Worm (Caenorhabditis elegans) whole organism, early embryonic: ENCODE data around the gene flp-18.

Source experiments
- B0310.2 ChIP-seq: sonication (generic microtip); optimal IDR thresholded peaks from 2 replicates; lab custom pipeline; 2016; ENCODE audit warnings: mild to moderate bottlenecking, missing genetic modification characterization, missing compliant biosample characterization
- F13C5.2 ChIP-seq: sonication (generic microtip); optimal IDR thresholded peaks from 2 replicates; lab custom pipeline; 2017; ENCODE audit warnings: mild to moderate bottlenecking, missing genetic modification characterization, inconsistent platforms, missing compliant biosample characterization
- aly-1 ChIP-seq: sonication (generic microtip); optimal IDR thresholded peaks from 2 replicates; lab custom pipeline; 2016; ENCODE audit warnings: missing genetic modification characterization, missing compliant biosample characterization
- ama-1 ChIP-seq: fragments of 150-350 bp; optimal IDR thresholded peaks from 2 replicates; lab custom pipeline; 2014
- ceh-13 ChIP-seq: fragments of 200-800 bp; sonication (Bioruptor generic); optimal IDR thresholded peaks from 2 replicates; lab custom pipeline; 2018; ENCODE audit warnings: mild to moderate bottlenecking, missing genetic modification characterization, missing compliant biosample characterization
- ceh-36 ChIP-seq: sonication (generic microtip); optimal IDR thresholded peaks from 2 replicates; lab custom pipeline; 2016; ENCODE audit warnings: missing genetic modification characterization, inconsistent platforms, missing compliant biosample characterization
- ets-7 ChIP-seq: sonication (generic microtip); optimal IDR thresholded peaks from 2 replicates; lab custom pipeline; 2016; ENCODE audit warnings: missing genotype, missing genetic modification characterization, missing compliant biosample characterization
- flt-1 ChIP-seq: fragments of 200-800 bp; sonication (Bioruptor generic); IDR thresholded peaks from 2 replicates; pipeline ENCODE4 v1.3.6; 2022; ENCODE audit warnings: missing genetic modification characterization, missing compliant biosample characterization
- hmbx-1 ChIP-seq: sonication (generic microtip); optimal IDR thresholded peaks from 2 replicates; lab custom pipeline; 2016; ENCODE audit warnings: mild to moderate bottlenecking, missing genetic modification characterization, missing compliant biosample characterization
- hmg-4 ChIP-seq: fragments of 200-800 bp; sonication (Bioruptor generic); optimal IDR thresholded peaks from 2 replicates; lab custom pipeline; 2018; ENCODE audit warnings: mild to moderate bottlenecking, missing genetic modification characterization, missing compliant biosample characterization
- hnd-1 ChIP-seq: sonication (generic microtip); optimal IDR thresholded peaks from 2 replicates; lab custom pipeline; 2016; ENCODE audit warnings: missing genetic modification characterization, missing compliant biosample characterization
- sea-1 ChIP-seq: fragments of 200-800 bp; sonication (Bioruptor generic); conservative IDR thresholded peaks from 2 replicates; pipeline ENCODE4 v1.3.6; 2022; ENCODE audit warnings: missing genetic modification characterization, missing compliant biosample characterization
- tbx-37 ChIP-seq: fragments of 200-800 bp; sonication (Bioruptor generic); conservative IDR thresholded peaks from 2 replicates; pipeline ENCODE4 v1.3.6; 2022; ENCODE audit warnings: missing genetic modification reagents, missing genetic modification characterization, missing compliant biosample characterization
- tra-4 ChIP-seq: sonication (generic microtip); optimal IDR thresholded peaks from 2 replicates; lab custom pipeline; 2017; ENCODE audit warnings: missing genetic modification characterization, missing compliant biosample characterization

DNA sequence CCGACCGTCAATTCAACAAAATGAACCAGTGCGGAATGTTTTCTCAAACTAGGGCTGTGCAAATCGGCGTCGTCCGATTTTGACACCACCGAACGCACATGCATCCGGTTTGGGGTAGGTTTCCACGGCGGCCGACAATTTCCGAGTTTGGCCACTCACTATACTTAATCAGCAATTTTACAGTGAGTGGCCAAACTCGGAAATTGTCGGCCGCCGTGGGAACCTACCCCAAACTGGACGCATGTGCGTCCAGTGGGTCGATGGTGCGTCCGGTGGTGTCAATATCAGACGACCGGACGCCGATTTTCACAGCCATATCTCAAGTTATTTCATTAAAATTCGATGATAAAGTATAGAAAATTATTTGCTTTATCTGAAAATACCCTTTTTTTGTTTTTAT, 28.2 kb downstream of the flp-18 start:
- TF ChIP-seq ama-1 (lab: Kevin White, UChicago) = no peak
- no peak for TF ChIP-seq sea-1 (GFP tag; lab: Robert Waterston, UW)
- no peak for TF ChIP-seq flt-1 (GFP tag; lab: Robert Waterston, UW)
- no peak for TF ChIP-seq hmbx-1 (tag; lab: Kevin White, UChicago)
- no peak for TF ChIP-seq ceh-13 (GFP tag; lab: Kevin White, UChicago)
- no peak for TF ChIP-seq ceh-36 (tag; lab: Kevin White, UChicago)
- no peak for TF ChIP-seq aly-1 (tag; lab: Kevin White, UChicago)
- no peak for TF ChIP-seq ets-7 (tag; lab: Kevin White, UChicago)
- TF ChIP-seq F13C5.2 (tag; lab: Kevin White, UChicago) = no peak
- TF ChIP-seq B0310.2 = no peak
- no peak for TF ChIP-seq hmg-4 (GFP tag; lab: Kevin White, UChicago)
- TF ChIP-seq tbx-37 (GFP tag; lab: Robert Waterston, UW) = no peak
- TF ChIP-seq hnd-1 (tag; lab: Kevin White, UChicago) = no peak
- TF ChIP-seq tra-4 (tag; lab: Kevin White, UChicago) = no peak
